Worm (Caenorhabditis elegans) whole organism, mixed stage, embryonic: Measurements from ENCODE around the gene col-44.

ENCODE experiments used
- elt-3 ChIP-seq: fragments of 150-350 bp; optimal IDR thresholded peaks from 2 replicates; lab custom pipeline; 2014; ENCODE audit warnings: missing biosample characterization, missing genetic modification characterization
- lin-32 ChIP-seq: fragments of 200-800 bp; sonication (Bioruptor generic); optimal IDR thresholded peaks from 2 replicates; lab custom pipeline; 2018; ENCODE audit warnings: mild to moderate bottlenecking, missing genetic modification characterization, missing compliant biosample characterization
- lsy-2 ChIP-seq: fragments of 150-350 bp; optimal IDR thresholded peaks from 2 replicates; lab custom pipeline; 2014; ENCODE audit warnings: missing biosample characterization, missing genetic modification characterization
- nhr-76 ChIP-seq: sonication (generic microtip); optimal IDR thresholded peaks from 2 replicates; lab custom pipeline; 2017; ENCODE audit warnings: missing biosample characterization, missing genetic modification characterization
- unc-62 ChIP-seq: fragments of 150-350 bp; optimal IDR thresholded peaks from 2 replicates; lab custom pipeline; 2014; ENCODE audit warnings: missing biosample characterization, missing genetic modification reagents, missing genetic modification characterization

- TF ChIP-seq nhr-76 = no peak
- no peak for TF ChIP-seq unc-62
- TF ChIP-seq elt-3 = no peak
- TF ChIP-seq lsy-2 (tag; lab: Kevin White, UChicago) = no peak
- no peak for TF ChIP-seq lin-32 (GFP tag; lab: Kevin White, UChicago)
Observed at ce11 chrX:13633876-13634479, 42.7 kb downstream of the col-44 start.
